Worm (Caenorhabditis elegans): ENCODE data around the gene srxa-15.
A peak's percentile ranks its signal among the peaks of the same experiment; 100 is the strongest.

Gene srxa-15

DNA sequence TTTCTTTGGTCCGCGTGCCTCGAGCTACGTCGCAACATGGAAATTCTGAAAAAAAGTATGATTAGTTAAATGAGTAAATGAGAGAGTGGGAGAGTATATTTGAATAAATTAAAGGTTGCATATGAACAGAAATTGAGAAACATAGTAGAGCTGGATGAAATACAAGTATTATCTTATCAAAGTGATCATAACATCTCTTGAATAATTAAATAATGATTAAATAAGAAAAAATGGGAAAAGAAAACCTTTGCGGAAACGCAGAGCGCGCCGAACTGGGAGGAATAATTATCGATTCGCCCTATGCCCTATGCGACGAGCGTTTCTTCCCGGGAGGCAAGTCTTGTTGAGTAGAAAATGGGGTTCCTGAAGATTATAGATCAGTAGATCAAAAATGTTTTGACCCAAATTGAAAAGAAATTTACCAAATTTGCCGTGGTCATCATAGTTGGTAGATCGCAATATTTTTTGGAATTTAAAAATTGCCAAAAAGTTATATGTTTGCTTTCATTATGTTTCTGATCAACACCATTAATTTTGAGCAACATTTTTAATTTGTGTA, 47.6 kb downstream of the srxa-15 start, which contains the start of gene F53F8.3:
TSS of gene F53F8.3 (minus strand) at position 51 of the 559 bp plus-strand sequence.
- TF ChIP-seq aptf-2 (GFP tag; conservative IDR thresholded peaks at IDR 0.05) (peak; percentile 95), Y67H2A.10 (GFP tag; conservative IDR thresholded peaks at IDR 0.05) (no peak), madf-6 (GFP tag; IDR thresholded peaks at IDR 0.05) (peak; percentile 58), efl-1 (GFP tag; optimal IDR thresholded peaks at IDR 0.05) (peak; percentile 56), B0019.2 (GFP tag; conservative IDR thresholded peaks at IDR 0.05) (no peak)

DNA sequence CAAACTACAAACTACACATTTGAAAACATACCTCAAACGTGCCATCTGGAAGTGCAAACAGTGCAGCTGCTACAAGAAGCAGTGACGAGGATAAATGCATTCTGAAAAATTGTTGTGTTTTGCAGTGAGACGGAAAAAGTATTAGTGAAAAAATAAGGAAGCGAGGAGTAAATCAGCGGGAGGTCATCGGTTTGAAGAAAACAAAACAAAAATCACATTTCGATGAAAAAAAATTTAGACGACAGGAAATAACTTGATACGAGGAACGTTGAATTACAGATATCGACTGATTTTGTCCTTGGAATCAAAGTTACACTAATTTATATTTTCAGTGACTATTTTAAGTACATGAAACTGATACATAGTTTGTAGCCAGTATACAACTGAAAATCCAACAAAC, 49.6 kb downstream of the srxa-15 start, which contains the start of gene F53F8.4:
TSS of gene F53F8.4 (minus strand) at position 101 of the 400 bp plus-strand sequence.
- TF ChIP-seq repo-1 (tag; optimal IDR thresholded peaks at IDR 0.05), result no peak
- TF ChIP-seq lsy-27 (tag; optimal IDR thresholded peaks at IDR 0.05; ENCODE audit: borderline replicate concordance, insufficient read depth), result no peak
- TF ChIP-seq D2030.7 (GFP tag; IDR thresholded peaks at IDR 0.05), result no peak
- TF ChIP-seq pha-4 (tag; optimal IDR thresholded peaks at IDR 0.05), result no peak
- no peak for TF ChIP-seq nhr-27 (tag; optimal IDR thresholded peaks at IDR 0.05)
- TF ChIP-seq attf-6 (GFP tag; IDR thresholded peaks at IDR 0.05), result no peak
- TF ChIP-seq F57A8.1 (GFP tag; optimal IDR thresholded peaks at IDR 0.05), result no peak
- TF ChIP-seq somi-1 (GFP tag; optimal IDR thresholded peaks at IDR 0.05), result no peak
- TF ChIP-seq Y67H2A.10 (GFP tag; conservative IDR thresholded peaks at IDR 0.05), result no peak
- no peak for TF ChIP-seq F37B4.10 (GFP tag; IDR thresholded peaks at IDR 0.05)
- no peak for TF ChIP-seq athp-1 (tag; optimal IDR thresholded peaks at IDR 0.05)
- no peak for TF ChIP-seq F39B2.1 (GFP tag; IDR thresholded peaks at IDR 0.05)
- TF ChIP-seq C17E4.6 (GFP tag; IDR thresholded peaks at IDR 0.05), result no peak

DNA sequence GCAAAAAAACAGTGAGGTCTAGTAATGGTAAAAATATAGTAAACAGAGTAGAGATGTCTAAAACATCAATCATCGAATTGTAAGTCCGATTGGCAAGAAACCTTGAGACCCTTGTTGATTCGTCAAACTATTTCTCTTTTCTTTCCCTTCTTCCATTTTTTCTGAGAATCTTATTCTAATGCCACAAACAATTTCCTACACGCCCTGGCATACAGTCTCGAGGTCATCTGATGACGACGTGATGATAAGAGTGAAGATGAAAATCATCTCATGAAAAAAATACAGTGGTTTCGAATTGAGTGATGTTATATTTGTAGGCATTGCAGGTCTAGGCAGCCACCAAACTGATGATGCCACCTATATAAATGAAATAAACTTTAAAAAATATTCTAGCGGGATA, 50.9 kb downstream of the srxa-15 start:
- TF ChIP-seq ztf-26 (tag; optimal IDR thresholded peaks at IDR 0.05) (no peak), mcd-1 (GFP tag; IDR thresholded peaks at IDR 0.05) (no peak), snpc-1.1 (tag; optimal IDR thresholded peaks at IDR 0.05; ENCODE audit: insufficient read depth) (no peak), B0019.2 (GFP tag; conservative IDR thresholded peaks at IDR 0.05) (no peak)

DNA sequence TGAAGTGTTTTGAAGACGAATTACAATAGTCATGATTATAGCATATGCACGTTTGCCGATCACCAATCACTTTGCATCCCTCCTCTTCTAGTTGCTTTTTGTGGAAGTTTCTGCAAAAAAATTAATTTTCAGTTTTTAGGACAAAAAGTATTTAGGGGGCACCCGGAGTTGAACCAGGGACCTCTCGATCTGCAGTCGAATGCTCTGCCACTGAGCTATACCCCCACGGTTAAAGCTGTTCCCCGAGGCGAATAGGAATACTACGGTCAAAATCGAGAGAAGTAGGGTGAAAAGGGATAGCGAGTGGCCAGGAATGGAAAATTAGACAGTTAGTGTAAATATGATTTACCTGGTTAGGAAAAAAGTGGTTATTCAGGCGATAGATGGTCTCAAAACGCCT, 52.0 kb downstream of the srxa-15 start:
- TF ChIP-seq Y95B8A.8 (GFP tag; IDR thresholded peaks at IDR 0.05), result peak; percentile 72; the same call in 1 of the 2 replicates
- TF ChIP-seq madf-3 (GFP tag; IDR thresholded peaks at IDR 0.05), result 0 out of 2 replicates have a peak, but pooled peaks have one; percentile 40
- peak; percentile 52 for TF ChIP-seq chd-7 (tag; optimal IDR thresholded peaks at IDR 0.05)
- TF ChIP-seq K11D2.4 (GFP tag; IDR thresholded peaks at IDR 0.05), result peak; percentile 44; the same call in 1 of the 2 replicates
- no peak for TF ChIP-seq athp-1 (tag; optimal IDR thresholded peaks at IDR 0.05)
- TF ChIP-seq lag-1 (GFP tag; IDR thresholded peaks at IDR 0.05), result no peak
- TF ChIP-seq aptf-2 (GFP tag; conservative IDR thresholded peaks at IDR 0.05), result no peak
- peak; percentile 74 for TF ChIP-seq nhr-90 (tag; optimal IDR thresholded peaks at IDR 0.05)
- TF ChIP-seq somi-1 (GFP tag; optimal IDR thresholded peaks at IDR 0.05), result peak; percentile 80
- TF ChIP-seq ets-4 (GFP tag; optimal IDR thresholded peaks at IDR 0.05), result peak; percentile 32
- no peak for TF ChIP-seq akir-1 (GFP tag; optimal IDR thresholded peaks at IDR 0.05)
- TF ChIP-seq rpc-1 (optimal IDR thresholded peaks at IDR 0.05), result peak; percentile 86
- TF ChIP-seq rpc-1 (tag; optimal IDR thresholded peaks at IDR 0.05), result peak; percentile 88
- TF ChIP-seq sdz-38 (tag; optimal IDR thresholded peaks at IDR 0.05), result no peak
- no peak for TF ChIP-seq nfya-1 (tag; optimal IDR thresholded peaks at IDR 0.05; ENCODE audit: borderline replicate concordance, insufficient read depth)
- TF ChIP-seq hrde-1 (tag; optimal IDR thresholded peaks at IDR 0.05; ENCODE audit: borderline replicate concordance), result peak; percentile 38
- TF ChIP-seq lsy-27 (tag; optimal IDR thresholded peaks at IDR 0.05; ENCODE audit: borderline replicate concordance, insufficient read depth), result no peak
- peak; percentile 72 for TF ChIP-seq repo-1 (tag; optimal IDR thresholded peaks at IDR 0.05)
- TF ChIP-seq egl-44 (GFP tag; IDR thresholded peaks at IDR 0.05), result peak; percentile 65; the same call in 1 of the 2 replicates
- no peak for TF ChIP-seq ama-1 (optimal IDR thresholded peaks at IDR 0.05)
- peak; percentile 18 to 75 for TF ChIP-seq ama-1 (GFP tag; optimal IDR thresholded peaks at IDR 0.05)
- TF ChIP-seq ztf-3 (GFP tag; optimal IDR thresholded peaks at IDR 0.05), result no peak
- TF ChIP-seq egl-18 (GFP tag; IDR thresholded peaks at IDR 0.05), result no peak
- TF ChIP-seq bed-1 (GFP tag; IDR thresholded peaks at IDR 0.05), result no peak
- peak; percentile 87 for TF ChIP-seq dox-1 (GFP tag; IDR thresholded peaks at IDR 0.05)
- peak; percentile 22 for TF ChIP-seq snpc-4 (GFP tag; optimal IDR thresholded peaks at IDR 0.05)
- TF ChIP-seq snpc-4 (tag; optimal IDR thresholded peaks at IDR 0.05), result peak in 3 of 4 experiments; percentile 13 to 73 (median 71)
- TF ChIP-seq sptf-2 (GFP tag; optimal IDR thresholded peaks at IDR 0.05), result peak; percentile 67

All from whole organism, young adult.